Worm (Caenorhabditis elegans) whole organism, L1 larva: ENCODE results near the gene orc-3.

Experiments
- C04F5.9 ChIP-seq: sonication (generic microtip); optimal IDR thresholded peaks from 2 replicates; lab custom pipeline; 2016; ENCODE audit warnings: missing genetic modification characterization, missing compliant biosample characterization
- C16A3.4 ChIP-seq: fragments of 150-350 bp; optimal IDR thresholded peaks from 2 replicates; lab custom pipeline; 2014; ENCODE audit warnings: missing biosample characterization, missing genetic modification characterization
- Y116A8C.19 ChIP-seq: sonication (generic microtip); optimal IDR thresholded peaks from 2 replicates; lab custom pipeline; 2016; ENCODE audit warnings: missing compliant biosample characterization, missing genetic modification characterization, borderline replicate concordance
- aha-1 ChIP-seq: fragments of 150-350 bp; optimal IDR thresholded peaks from 2 replicates; lab custom pipeline; 2014; ENCODE audit warnings: missing biosample characterization, missing genetic modification characterization
- aly-2 ChIP-seq: fragments of 150-350 bp; optimal IDR thresholded peaks from 2 replicates; lab custom pipeline; 2014; ENCODE audit warnings: missing biosample characterization, missing genetic modification characterization
- ama-1 ChIP-seq: fragments of 150-350 bp; optimal IDR thresholded peaks from 2 replicates; lab custom pipeline; 2014
- blmp-1 ChIP-seq: fragments of 150-350 bp; optimal IDR thresholded peaks from 2 replicates; lab custom pipeline; 2014; ENCODE audit warnings: missing biosample characterization, missing genetic modification characterization
- ceh-63 ChIP-seq: fragments of 200-800 bp; sonication (Bioruptor generic); optimal IDR thresholded peaks from 2 replicates; lab custom pipeline; 2018; ENCODE audit warnings: mild to moderate bottlenecking, missing genetic modification characterization, missing compliant biosample characterization
- ceh-8 ChIP-seq: fragments of 200-800 bp; sonication (Bioruptor generic); optimal IDR thresholded peaks from 2 replicates; lab custom pipeline; 2018; ENCODE audit warnings: mild to moderate bottlenecking, missing genetic modification characterization, moderate library complexity, missing compliant biosample characterization
- ceh-90 ChIP-seq: sonication (generic microtip); optimal IDR thresholded peaks from 2 replicates; lab custom pipeline; 2016; ENCODE audit warnings: missing genetic modification characterization, missing compliant biosample characterization
- ces-1 ChIP-seq: fragments of 150-350 bp; optimal IDR thresholded peaks from 2 replicates; lab custom pipeline; 2014; ENCODE audit warnings: missing biosample characterization, missing genetic modification reagents, missing genetic modification characterization
- efl-1 ChIP-seq, 4 experiments: fragments of 150-350 bp; optimal IDR thresholded peaks in 3 of 4; peaks in 1 of 4; 1 replicate in 1 of 4; 2 replicates in 3 of 4; lab custom pipeline; 2014; ENCODE audit warnings: missing biosample characterization in 2 of 4, missing genetic modification characterization in 2 of 4, missing genetic modification reagents in 2 of 4
- efl-3 ChIP-seq: fragments of 200-800 bp; sonication (Bioruptor generic); optimal IDR thresholded peaks from 2 replicates; lab custom pipeline; 2018; ENCODE audit warnings: mild to moderate bottlenecking, missing genetic modification characterization, missing compliant biosample characterization
- elt-2 ChIP-seq: sonication (generic microtip); optimal IDR thresholded peaks from 2 replicates; lab custom pipeline; 2016; ENCODE audit warnings: missing genetic modification characterization, mild to moderate bottlenecking, inconsistent platforms, missing compliant biosample characterization, missing genetic modification reagents
- elt-3 ChIP-seq, 6 experiments: fragments of 150-350 bp in 1 of 6; sonication (generic microtip); optimal IDR thresholded peaks; 2 replicates each; lab custom pipeline; 2017 to 2018; ENCODE audit warnings: missing biosample characterization in 6 of 6, missing genetic modification characterization in 6 of 6, inconsistent platforms in 1 of 6
- ets-5 ChIP-seq: fragments of 200-800 bp; sonication (Bioruptor generic); IDR thresholded peaks from 2 replicates; pipeline ENCODE4 v1.3.6; 2022; ENCODE audit warnings: missing genetic modification characterization, missing compliant biosample characterization
- fkh-4 ChIP-seq: sonication (generic microtip); optimal IDR thresholded peaks from 2 replicates; lab custom pipeline; 2016; ENCODE audit warnings: missing compliant biosample characterization, missing genetic modification characterization, borderline replicate concordance
- fkh-8 ChIP-seq: sonication (generic microtip); optimal IDR thresholded peaks from 2 replicates; lab custom pipeline; 2016; ENCODE audit warnings: mild to moderate bottlenecking, missing genetic modification characterization, missing compliant biosample characterization
- fos-1 ChIP-seq: fragments of 150-350 bp; optimal IDR thresholded peaks from 2 replicates; lab custom pipeline; 2014; ENCODE audit warnings: missing biosample characterization, missing genetic modification characterization
- grh-1 ChIP-seq: fragments of 200-800 bp; sonication (Bioruptor generic); IDR thresholded peaks from 2 replicates; pipeline ENCODE4 v1.3.6; 2022; ENCODE audit warnings: missing genetic modification reagents, missing genetic modification characterization, missing compliant biosample characterization
- hpl-2 ChIP-seq: fragments of 150-350 bp; optimal IDR thresholded peaks from 2 replicates; lab custom pipeline; 2014; ENCODE audit warnings: missing biosample characterization, missing genetic modification reagents, missing genetic modification characterization
- isw-1 ChIP-seq: fragments of 200-800 bp; sonication (Bioruptor generic); IDR thresholded peaks from 2 replicates; pipeline ENCODE4 v1.3.6; 2022; ENCODE audit warnings: missing genetic modification characterization, missing compliant biosample characterization
- jun-1 ChIP-seq: fragments of 150-350 bp; optimal IDR thresholded peaks from 2 replicates; lab custom pipeline; 2014; ENCODE audit warnings: missing biosample characterization, missing genetic modification reagents, missing genetic modification characterization
- lin-13 ChIP-seq: fragments of 150-350 bp; optimal IDR thresholded peaks from 2 replicates; lab custom pipeline; 2014; ENCODE audit warnings: missing biosample characterization, missing genetic modification reagents, missing genetic modification characterization
- lir-3 ChIP-seq: sonication (generic microtip); optimal IDR thresholded peaks from 2 replicates; lab custom pipeline; 2016; ENCODE audit warnings: mild to moderate bottlenecking, missing genetic modification characterization, moderate library complexity, missing compliant biosample characterization; ENCODE audit not compliant: poor library complexity
- lsy-2 ChIP-seq, 2 experiments: fragments of 150-350 bp; optimal IDR thresholded peaks; 2 replicates each; lab custom pipeline; 2014; ENCODE audit warnings: missing biosample characterization in 2 of 2, missing genetic modification characterization in 2 of 2
- mdl-1 ChIP-seq, 2 experiments: fragments of 150-350 bp; optimal IDR thresholded peaks; 2 replicates each; lab custom pipeline; 2014 to 2017; ENCODE audit warnings: missing biosample characterization in 2 of 2, missing genetic modification characterization in 2 of 2, inconsistent platforms in 1 of 2
- mep-1 ChIP-seq: fragments of 150-350 bp; optimal IDR thresholded peaks from 2 replicates; lab custom pipeline; 2014; ENCODE audit warnings: missing biosample characterization, missing genetic modification characterization
- nhr-11 ChIP-seq: fragments of 150-350 bp; optimal IDR thresholded peaks from 2 replicates; lab custom pipeline; 2014; ENCODE audit warnings: missing biosample characterization, missing genetic modification characterization
- nhr-12 ChIP-seq: sonication (generic microtip); optimal IDR thresholded peaks from 2 replicates; lab custom pipeline; 2017; ENCODE audit warnings: missing biosample characterization, missing genetic modification characterization
- nhr-28 ChIP-seq: fragments of 150-350 bp; optimal IDR thresholded peaks from 2 replicates; lab custom pipeline; 2014; ENCODE audit warnings: missing biosample characterization, missing genetic modification characterization
- nhr-47 ChIP-seq: sonication (generic microtip); optimal IDR thresholded peaks from 2 replicates; lab custom pipeline; 2016; ENCODE audit warnings: mild to moderate bottlenecking, missing genetic modification characterization, moderate library complexity, missing compliant biosample characterization
- nhr-77 ChIP-seq: fragments of 150-350 bp; optimal IDR thresholded peaks from 2 replicates; lab custom pipeline; 2014; ENCODE audit warnings: missing biosample characterization, missing genetic modification characterization
- pax-3 ChIP-seq: fragments of 200-800 bp; sonication (Bioruptor generic); optimal IDR thresholded peaks from 2 replicates; lab custom pipeline; 2018; ENCODE audit warnings: mild to moderate bottlenecking, missing genetic modification characterization, moderate library complexity, missing compliant biosample characterization
- snpc-4 ChIP-seq: fragments of 150-350 bp; optimal IDR thresholded peaks from 2 replicates; lab custom pipeline; 2014; ENCODE audit warnings: missing biosample characterization, missing genetic modification characterization
- snu-23 ChIP-seq: sonication (generic microtip); optimal IDR thresholded peaks from 2 replicates; lab custom pipeline; 2016; ENCODE audit warnings: missing genetic modification characterization, missing compliant biosample characterization
- sptf-1 ChIP-seq: fragments of 150-350 bp; optimal IDR thresholded peaks from 2 replicates; lab custom pipeline; 2014; ENCODE audit warnings: missing biosample characterization, missing genetic modification characterization
- sup-37 ChIP-seq: fragments of 200-800 bp; sonication (Bioruptor generic); optimal IDR thresholded peaks from 2 replicates; lab custom pipeline; 2018; ENCODE audit warnings: mild to moderate bottlenecking, missing genetic modification characterization, missing compliant biosample characterization
- unc-130 ChIP-seq: fragments of 150-350 bp; optimal IDR thresholded peaks from 2 replicates; lab custom pipeline; 2017; ENCODE audit warnings: missing biosample characterization, missing genetic modification characterization, inconsistent platforms
- unc-62 ChIP-seq: fragments of 150-350 bp; optimal IDR thresholded peaks from 2 replicates; lab custom pipeline; 2014; ENCODE audit warnings: missing biosample characterization, missing genetic modification reagents, missing genetic modification characterization
- vab-15 ChIP-seq: sonication (generic microtip); optimal IDR thresholded peaks from 2 replicates; lab custom pipeline; 2017; ENCODE audit warnings: missing genotype, mild to moderate bottlenecking, missing genetic modification characterization, missing compliant biosample characterization
- xbp-1 ChIP-seq: sonication (generic microtip); optimal IDR thresholded peaks from 2 replicates; lab custom pipeline; 2016; ENCODE audit warnings: missing genetic modification characterization, missing compliant biosample characterization
- zip-4 ChIP-seq: fragments of 200-800 bp; sonication (Bioruptor generic); optimal IDR thresholded peaks from 2 replicates; lab custom pipeline; 2018; ENCODE audit warnings: mild to moderate bottlenecking, missing genetic modification characterization, moderate library complexity, missing compliant biosample characterization
- ztf-11 ChIP-seq, 2 experiments: sonication (generic microtip); optimal IDR thresholded peaks; 2 replicates each; lab custom pipeline; 2016 to 2017; ENCODE audit warnings: missing genetic modification characterization in 2 of 2, missing biosample characterization in 1 of 2, missing compliant biosample characterization in 1 of 2
- ztf-4 ChIP-seq: fragments of 150-350 bp; optimal IDR thresholded peaks from 2 replicates; lab custom pipeline; 2014; ENCODE audit warnings: missing biosample characterization, missing genetic modification characterization

The orc-3 gene

DNA sequence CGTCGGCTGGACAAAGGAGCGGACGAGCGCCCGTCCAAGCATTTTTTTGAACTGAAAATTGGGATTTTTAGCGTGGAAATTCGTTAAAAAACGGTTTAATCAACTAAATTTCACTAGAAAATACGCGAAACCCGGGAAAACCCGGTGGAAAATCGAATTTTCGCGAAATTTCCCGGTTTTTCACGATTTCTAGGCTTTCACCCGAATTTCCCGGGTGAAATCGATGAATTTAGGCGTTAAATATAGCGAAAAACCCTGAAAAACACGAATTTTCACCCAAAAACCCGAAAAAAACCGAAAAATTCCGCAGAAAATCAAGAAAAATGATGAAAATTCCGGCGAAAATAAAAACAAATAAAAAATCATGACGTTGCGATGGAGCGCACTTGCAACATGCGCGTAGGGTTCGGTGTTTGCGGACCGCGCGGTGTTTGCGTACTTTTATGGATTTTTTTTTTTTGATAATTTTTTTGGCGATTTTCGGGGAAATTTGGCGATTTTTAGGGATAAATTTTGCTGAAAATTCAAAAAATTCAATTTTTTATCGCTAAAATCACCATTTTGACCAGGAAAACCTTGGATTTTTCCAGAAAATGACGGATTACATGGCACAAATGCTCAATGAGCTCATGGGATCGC, 5.9 kb upstream of the orc-3 start, which contains the start of the genes mrpl-45 and Y119D3B.12 (continued):
- TF ChIP-seq ama-1 (lab: Kevin White, UChicago), result no peak
- peak; percentile 36 for TF ChIP-seq nhr-11
- peak; percentile 35 for TF ChIP-seq C04F5.9
- no peak for TF ChIP-seq unc-62 (GFP tag; lab: Kevin White, UChicago)
- TF ChIP-seq pax-3 (tag; lab: Kevin White, UChicago), result no peak
- peak; percentile 53 for TF ChIP-seq unc-130 (tag; lab: Kevin White, UChicago)
- no peak for TF ChIP-seq ceh-63 (GFP tag; lab: Kevin White, UChicago)
- no peak for TF ChIP-seq ceh-90 (tag; lab: Kevin White, UChicago)
- TF ChIP-seq nhr-77 (tag; lab: Kevin White, UChicago), result peak; percentile 53
- no peak for TF ChIP-seq nhr-47
- TF ChIP-seq aha-1 (tag; lab: Kevin White, UChicago), result peak; percentile 41
- TF ChIP-seq Y116A8C.19 (tag; lab: Kevin White, UChicago), result no peak
- peak; percentile 48 for TF ChIP-seq fos-1
- TF ChIP-seq ztf-4 (tag; lab: Kevin White, UChicago), result no peak
- TF ChIP-seq ces-1, result no peak
- TF ChIP-seq efl-3 (GFP tag; lab: Kevin White, UChicago), result no peak
- no peak for TF ChIP-seq lir-3 (tag; lab: Kevin White, UChicago)
- no peak for TF ChIP-seq jun-1 (tag; lab: Kevin White, UChicago)
- peak; percentile 75 for TF ChIP-seq isw-1
- peak; percentile 61 for TF ChIP-seq aly-2 (tag; lab: Kevin White, UChicago)
- peak; percentile 50 for TF ChIP-seq sup-37
- peak; percentile 46 for TF ChIP-seq fkh-8
- peak; percentile 17 for TF ChIP-seq zip-4 (GFP tag; lab: Kevin White, UChicago)
- peak in 2 of 6 experiments; percentile 67 to 79 for TF ChIP-seq elt-3 (tag; optimal IDR thresholded peaks at IDR 0.05; lab: Kevin White, UChicago)
- TF ChIP-seq fkh-4 (tag; lab: Kevin White, UChicago), result no peak
- no peak for TF ChIP-seq vab-15 (tag; lab: Kevin White, UChicago)
- TF ChIP-seq mep-1 (tag; lab: Kevin White, UChicago), result peak; percentile 91
- TF ChIP-seq mdl-1 (tag; optimal IDR thresholded peaks at IDR 0.05; lab: Kevin White, UChicago), result peak in 1 of 2 experiments; percentile 68
- TF ChIP-seq lsy-2 (tag; optimal IDR thresholded peaks at IDR 0.05; lab: Kevin White, UChicago), result peak; percentile 86 to 89
- peak; percentile 11 for TF ChIP-seq elt-2 (tag; lab: Kevin White, UChicago)
- TF ChIP-seq snpc-4 (tag; lab: Kevin White, UChicago), result peak; percentile 50
- peak; percentile 5 to 52 for TF ChIP-seq ztf-11 (tag; optimal IDR thresholded peaks at IDR 0.05; lab: Kevin White, UChicago)
- peak; percentile 86 for TF ChIP-seq efl-1 (optimal IDR thresholded peaks at IDR 0.05; lab: Kevin White, UChicago)
- peak; percentile 85 to 98 for TF ChIP-seq efl-1 (GFP tag; optimal IDR thresholded peaks at IDR 0.05 in 1 of 2; lab: Kevin White, UChicago)
- TF ChIP-seq C16A3.4 (tag; lab: Kevin White, UChicago), result peak; percentile 72
- peak; percentile 67 for TF ChIP-seq grh-1 (GFP tag; lab: Robert Waterston, UW)
- peak; percentile 41 for TF ChIP-seq ceh-8 (GFP tag; lab: Kevin White, UChicago)
- TF ChIP-seq sptf-1 (tag; lab: Kevin White, UChicago), result no peak
- peak; percentile 71 for TF ChIP-seq lin-13 (GFP tag; lab: Kevin White, UChicago)
- no peak for TF ChIP-seq nhr-12 (tag; lab: Kevin White, UChicago)
- TF ChIP-seq xbp-1 (tag; lab: Kevin White, UChicago), result peak; percentile 85
- peak; percentile 90 for TF ChIP-seq snu-23 (GFP tag; lab: Kevin White, UChicago)
- no peak for TF ChIP-seq ets-5 (GFP tag; lab: Robert Waterston, UW)
- peak; percentile 38 for TF ChIP-seq blmp-1 (tag; lab: Kevin White, UChicago)
- TF ChIP-seq hpl-2 (GFP tag; lab: Kevin White, UChicago), result no peak
- no peak for TF ChIP-seq nhr-28 (tag; lab: Kevin White, UChicago)
